Fruit fly (Drosophila melanogaster): ENCODE data around the gene snz.

DNA sequence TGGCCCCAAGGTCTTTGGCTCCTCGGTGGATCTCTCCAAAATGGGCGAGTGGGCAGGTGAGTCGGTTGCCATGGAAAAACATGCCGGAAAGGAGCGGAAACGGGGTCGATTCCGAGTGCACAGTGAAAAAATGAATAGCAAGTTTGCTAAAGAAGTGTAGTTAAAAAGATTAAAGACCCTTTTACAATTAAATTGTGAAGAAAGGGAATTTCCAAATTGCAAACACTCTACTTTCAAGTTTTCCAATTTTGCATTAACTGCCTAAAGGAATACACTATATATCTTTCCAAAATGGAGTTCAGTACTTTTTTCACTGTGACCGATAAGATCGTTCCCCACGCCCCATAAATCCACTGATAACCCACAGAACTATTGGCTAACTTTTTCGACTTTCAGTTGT lies 2.4 kb upstream of the snz start:
- TF ChIP-seq Vsx2 (GFP tag; optimal IDR thresholded peaks at IDR 0.05; ENCODE audit: partially characterized antibody) (no peak), rgr (GFP tag; optimal IDR thresholded peaks at IDR 0.05) (no peak), lola (GFP tag; optimal IDR thresholded peaks at IDR 0.05) (no peak), OdsH (GFP tag; optimal IDR thresholded peaks at IDR 0.05) (no peak), jim (GFP tag; optimal IDR thresholded peaks at IDR 0.05) (no peak), psq (GFP tag; optimal IDR thresholded peaks at IDR 0.05) (no peak), brk (GFP tag; optimal IDR thresholded peaks at IDR 0.05) (no peak), CG9705 (GFP tag; optimal IDR thresholded peaks at IDR 0.05) (no peak), Rel (GFP tag; optimal IDR thresholded peaks at IDR 0.05) (no peak), Rel (tag; optimal IDR thresholded peaks at IDR 0.05) (no peak), woc (GFP tag; optimal IDR thresholded peaks at IDR 0.05) (no peak), fru (GFP tag; optimal IDR thresholded peaks at IDR 0.05) (no peak), pan (optimal IDR thresholded peaks at IDR 0.05) (no peak), br (GFP tag; optimal IDR thresholded peaks at IDR 0.05) (no peak), h (GFP tag; optimal IDR thresholded peaks at IDR 0.05) (no peak)

Measured in whole organism, wandering third instar larva.